Fruit fly (Drosophila melanogaster) whole organism, embryonic: ENCODE measurements around the gene CG4956.

Experiments used
- Asciz ChIP-seq: fragments of 200-800 bp; sonication (Bioruptor generic); optimal IDR thresholded peaks from 2 replicates; lab custom pipeline; 2017; ENCODE audit warnings: missing biosample characterization, mild to moderate bottlenecking, missing genetic modification characterization, missing genetic modification reagents
- BtbVII ChIP-seq: fragments of 200-800 bp; sonication (Bioruptor generic); optimal IDR thresholded peaks from 3 replicates; lab custom pipeline; 2017; ENCODE audit warnings: missing biosample characterization, mild to moderate bottlenecking, missing genetic modification characterization
- CG11093 ChIP-seq: fragments of 200-800 bp; sonication (Bioruptor generic); IDR thresholded peaks from 3 replicates; pipeline ENCODE4 v1.3.6; 2022; ENCODE audit warnings: missing biosample characterization, missing genetic modification characterization
- CG11398 ChIP-seq: fragments of 200-800 bp; sonication (Bioruptor generic); optimal IDR thresholded peaks from 2 replicates; lab custom pipeline; 2016; ENCODE audit warnings: missing biosample characterization, missing genetic modification characterization
- CG11560 ChIP-seq: fragments of 200-800 bp; sonication (Bioruptor generic); IDR thresholded peaks from 3 replicates; pipeline ENCODE4 v1.3.6; 2022; ENCODE audit warnings: missing biosample characterization, missing genetic modification characterization
- CG11723 ChIP-seq: fragments of 200-800 bp; sonication (Bioruptor generic); optimal IDR thresholded peaks from 2 replicates; lab custom pipeline; 2017; ENCODE audit warnings: missing biosample characterization, mild to moderate bottlenecking, missing genetic modification characterization
- CG12071 ChIP-seq: fragments of 200-800 bp; sonication (Bioruptor generic); optimal IDR thresholded peaks from 3 replicates; lab custom pipeline; 2018; ENCODE audit warnings: missing biosample characterization, mild to moderate bottlenecking, missing genetic modification characterization
- CG12744 ChIP-seq: fragments of 200-800 bp; sonication (Bioruptor generic); optimal IDR thresholded peaks from 2 replicates; lab custom pipeline; 2016; ENCODE audit warnings: missing biosample characterization, missing genetic modification characterization
- CG15073 ChIP-seq: fragments of 200-800 bp; sonication (Bioruptor generic); optimal IDR thresholded peaks from 2 replicates; lab custom pipeline; 2016; ENCODE audit warnings: missing biosample characterization, missing genetic modification characterization
- CG18476 ChIP-seq: fragments of 200-800 bp; sonication (Bioruptor generic); optimal IDR thresholded peaks from 2 replicates; lab custom pipeline; 2016; ENCODE audit warnings: missing biosample characterization, mild to moderate bottlenecking, missing genetic modification characterization
- CG31224 ChIP-seq: fragments of 200-800 bp; sonication (Bioruptor generic); IDR thresholded peaks from 2 replicates; pipeline ENCODE4 v1.3.6; 2022; ENCODE audit warnings: missing biosample characterization, missing genetic modification characterization
- CG31441 ChIP-seq: fragments of 200-800 bp; sonication (Bioruptor generic); IDR thresholded peaks from 2 replicates; pipeline ENCODE4 v1.3.6; 2022; ENCODE audit warnings: missing biosample characterization, missing genetic modification characterization
- CG3281 ChIP-seq: fragments of 200-800 bp; sonication (Bioruptor generic); optimal IDR thresholded peaks from 3 replicates; lab custom pipeline; 2017; ENCODE audit warnings: missing biosample characterization, mild to moderate bottlenecking, missing genetic modification characterization
- CG42726 ChIP-seq: fragments of 200-800 bp; sonication (Bioruptor generic); IDR thresholded peaks from 2 replicates; pipeline ENCODE4 v1.3.6; 2022; ENCODE audit warnings: missing biosample characterization, missing genetic modification characterization; ENCODE audit not compliant: partially characterized antibody
- CG4282 ChIP-seq: fragments of 200-800 bp; sonication (Bioruptor generic); optimal IDR thresholded peaks from 2 replicates; lab custom pipeline; 2016; ENCODE audit warnings: missing biosample characterization, missing genetic modification characterization
- CG4730 ChIP-seq: fragments of 200-800 bp; sonication (Bioruptor generic); IDR thresholded peaks from 2 replicates; pipeline ENCODE4 v1.3.6; 2022; ENCODE audit warnings: missing biosample characterization, missing genetic modification characterization
- CG6765 ChIP-seq: fragments of 200-800 bp; sonication (Bioruptor generic); optimal IDR thresholded peaks from 3 replicates; lab custom pipeline; 2017; ENCODE audit warnings: missing biosample characterization, mild to moderate bottlenecking, missing genetic modification characterization
- CG6791 ChIP-seq: fragments of 200-800 bp; sonication (Bioruptor generic); IDR thresholded peaks from 3 replicates; pipeline ENCODE4 v1.3.6; 2022; ENCODE audit warnings: missing biosample characterization, missing genetic modification characterization; ENCODE audit not compliant: partially characterized antibody
- CG8089 ChIP-seq: fragments of 200-800 bp; sonication (Bioruptor generic); optimal IDR thresholded peaks from 3 replicates; lab custom pipeline; 2016; ENCODE audit warnings: missing biosample characterization, missing genetic modification characterization
- CG8944 ChIP-seq: fragments of 200-800 bp; sonication (Bioruptor generic); optimal IDR thresholded peaks from 3 replicates; lab custom pipeline; 2016; ENCODE audit warnings: missing biosample characterization, missing genetic modification characterization
- Camta ChIP-seq: fragments of 200-800 bp; sonication (Bioruptor generic); optimal IDR thresholded peaks from 2 replicates; lab custom pipeline; 2016; ENCODE audit warnings: missing biosample characterization, missing genetic modification characterization
- Dad ChIP-seq: fragments of 200-800 bp; sonication (Bioruptor generic); optimal IDR thresholded peaks from 3 replicates; lab custom pipeline; 2016; ENCODE audit warnings: missing biosample characterization, missing genetic modification characterization
- Deaf1 ChIP-seq: fragments of 200-800 bp; optimal IDR thresholded peaks from 3 replicates; lab custom pipeline; 2019; ENCODE audit warnings: missing biosample characterization, mild to moderate bottlenecking, missing genetic modification characterization, moderate library complexity
- Dek ChIP-seq: fragments of 200-800 bp; sonication (Bioruptor generic); optimal IDR thresholded peaks from 3 replicates; lab custom pipeline; 2019; ENCODE audit warnings: missing biosample characterization, mild to moderate bottlenecking, missing genetic modification characterization, moderate library complexity
- Dfd ChIP-seq, 2 experiments: fragments of >200 bp; optimal IDR thresholded peaks; 2 replicates each; lab custom pipeline; 2017; ENCODE audit warnings: missing biosample characterization in 2 of 2, missing genetic modification characterization in 2 of 2
- HLH54F ChIP-seq: fragments of 200-800 bp; sonication (Bioruptor generic); optimal IDR thresholded peaks from 3 replicates; lab custom pipeline; 2016; ENCODE audit warnings: missing biosample characterization, missing genetic modification characterization
- Mes4 ChIP-seq: fragments of 200-800 bp; sonication (Bioruptor generic); optimal IDR thresholded peaks from 2 replicates; lab custom pipeline; 2016; ENCODE audit warnings: missing biosample characterization, missing genetic modification characterization
- NC2α ChIP-seq: fragments of 200-800 bp; sonication (Bioruptor generic); optimal IDR thresholded peaks from 2 replicates; lab custom pipeline; 2016; ENCODE audit warnings: missing biosample characterization, missing genetic modification characterization
- Ptx1 ChIP-seq: fragments of 200-800 bp; sonication (Bioruptor generic); IDR thresholded peaks from 2 replicates; pipeline ENCODE4 v1.3.6; 2022; ENCODE audit warnings: missing biosample characterization, missing genetic modification characterization
- Sox102F ChIP-seq: fragments of 200-800 bp; sonication (Bioruptor generic); optimal IDR thresholded peaks from 2 replicates; lab custom pipeline; 2018; ENCODE audit warnings: missing biosample characterization, mild to moderate bottlenecking, missing genetic modification characterization, moderate library complexity
- Usf ChIP-seq: fragments of 200-800 bp; sonication (Bioruptor generic); optimal IDR thresholded peaks from 2 replicates; lab custom pipeline; 2017; ENCODE audit warnings: missing genotype, missing biosample characterization, missing genetic modification characterization
- abd-A ChIP-seq: fragments of 200-800 bp; sonication (Bioruptor generic); optimal IDR thresholded peaks from 3 replicates; lab custom pipeline; 2019; ENCODE audit warnings: missing biosample characterization, mild to moderate bottlenecking, missing genetic modification characterization, moderate library complexity
- aop ChIP-seq: fragments of 200-800 bp; sonication (Bioruptor generic); IDR thresholded peaks from 2 replicates; pipeline ENCODE4 v1.3.6; 2022; ENCODE audit warnings: missing biosample characterization, missing genetic modification characterization
- cad ChIP-seq: fragments of >200 bp; optimal IDR thresholded peaks from 2 replicates; lab custom pipeline; 2017; ENCODE audit warnings: missing biosample characterization, missing genetic modification characterization
- cato ChIP-seq: fragments of 200-800 bp; sonication (Bioruptor generic); optimal IDR thresholded peaks from 2 replicates; lab custom pipeline; 2016; ENCODE audit warnings: missing biosample characterization, missing genetic modification characterization, borderline replicate concordance
- ci ChIP-seq: fragments of 200-800 bp; sonication (Bioruptor generic); IDR thresholded peaks from 3 replicates; pipeline ENCODE4 v1.3.6; 2022; ENCODE audit warnings: missing biosample characterization, missing genetic modification characterization
- dmrt11E ChIP-seq: fragments of 200-800 bp; sonication (Bioruptor generic); optimal IDR thresholded peaks from 3 replicates; lab custom pipeline; 2018; ENCODE audit warnings: missing biosample characterization, mild to moderate bottlenecking, missing genetic modification characterization, moderate library complexity
- esg ChIP-seq: fragments of 200-800 bp; sonication (Bioruptor generic); conservative IDR thresholded peaks from 2 replicates; pipeline ENCODE4 v1.3.6; 2022; ENCODE audit warnings: missing biosample characterization, missing genetic modification characterization
- fd102C ChIP-seq: fragments of 200-800 bp; sonication (Bioruptor generic); optimal IDR thresholded peaks from 2 replicates; lab custom pipeline; 2018; ENCODE audit warnings: missing biosample characterization, mild to moderate bottlenecking, missing genetic modification characterization, moderate library complexity
- fru ChIP-seq: fragments of >200 bp; optimal IDR thresholded peaks from 2 replicates; lab custom pipeline; 2017
- gt ChIP-seq: fragments of 200-800 bp; sonication (Bioruptor generic); IDR thresholded peaks from 2 replicates; pipeline ENCODE4 v1.3.6; 2022; ENCODE audit warnings: missing biosample characterization, missing genetic modification characterization
- inv ChIP-seq: fragments of 200-800 bp; sonication (Bioruptor generic); IDR thresholded peaks from 2 replicates; pipeline ENCODE4 v1.3.6; 2022; ENCODE audit warnings: missing biosample characterization, missing genetic modification characterization; ENCODE audit not compliant: partially characterized antibody
- ken ChIP-seq: fragments of 200-800 bp; sonication (Bioruptor generic); IDR thresholded peaks from 3 replicates; pipeline ENCODE4 v1.3.6; 2022; ENCODE audit warnings: missing biosample characterization, missing genetic modification characterization
- luna ChIP-seq: fragments of 200-800 bp; sonication (Bioruptor generic); optimal IDR thresholded peaks from 2 replicates; lab custom pipeline; 2016; ENCODE audit warnings: missing biosample characterization, missing genetic modification characterization
- nmo ChIP-seq: fragments of 200-800 bp; sonication (Bioruptor generic); optimal IDR thresholded peaks from 2 replicates; lab custom pipeline; 2018; ENCODE audit warnings: missing biosample characterization, mild to moderate bottlenecking, missing genetic modification characterization, moderate library complexity
- pzg ChIP-seq: fragments of 200-800 bp; sonication (Bioruptor generic); optimal IDR thresholded peaks from 3 replicates; lab custom pipeline; 2018; ENCODE audit warnings: missing biosample characterization, mild to moderate bottlenecking, missing genetic modification characterization, moderate library complexity
- rib ChIP-seq: fragments of 200-800 bp; sonication (Bioruptor generic); IDR thresholded peaks from 2 replicates; pipeline ENCODE4 v1.3.6; 2022; ENCODE audit warnings: missing biosample characterization, missing genetic modification characterization
- sug ChIP-seq: fragments of 200-800 bp; optimal IDR thresholded peaks from 2 replicates; lab custom pipeline; 2019; ENCODE audit warnings: missing biosample characterization, mild to moderate bottlenecking, missing genetic modification characterization, moderate library complexity
- toy ChIP-seq: fragments of 200-800 bp; sonication (Bioruptor generic); IDR thresholded peaks from 2 replicates; pipeline ENCODE4 v1.3.6; 2022; ENCODE audit warnings: missing biosample characterization, missing genetic modification characterization
- trem ChIP-seq: fragments of 200-800 bp; optimal IDR thresholded peaks from 3 replicates; lab custom pipeline; 2019; ENCODE audit warnings: missing biosample characterization, mild to moderate bottlenecking, missing genetic modification characterization, moderate library complexity
- zf30C ChIP-seq: fragments of 200-800 bp; sonication (Bioruptor generic); optimal IDR thresholded peaks from 3 replicates; lab custom pipeline; 2018; ENCODE audit warnings: missing biosample characterization, mild to moderate bottlenecking, missing genetic modification characterization

CG4956 gene

dm6 chr3R:25737735-25738371 is 40.3 kb downstream of the CG4956 start (continued):
- peak; percentile 88 for TF ChIP-seq CG18476 (GFP tag; lab: Kevin White, UChicago)
- peak; percentile 79 for TF ChIP-seq CG4282 (GFP tag; lab: Kevin White, UChicago)
- peak; percentile 92 for TF ChIP-seq cato
- no peak for TF ChIP-seq fd102C (GFP tag; lab: Kevin White, UChicago)
- peak; percentile 97 for TF ChIP-seq nmo (GFP tag; lab: Kevin White, UChicago)
- peak; percentile 96 for TF ChIP-seq Sox102F
- peak; percentile 92 for TF ChIP-seq aop (GFP tag; lab: Robert Waterston, UW)
- peak; percentile 89 for TF ChIP-seq NC2α (GFP tag; lab: Kevin White, UChicago)
- peak; percentile 96 for TF ChIP-seq Camta (GFP tag; lab: Kevin White, UChicago)
- peak; percentile 90 for TF ChIP-seq CG11093 (GFP tag; lab: Robert Waterston, UW)
- no peak for TF ChIP-seq CG42726 (GFP tag; lab: Robert Waterston, UW)
- TF ChIP-seq inv (GFP tag; lab: Robert Waterston, UW), result no peak
- peak; percentile 85 for TF ChIP-seq CG12744 (GFP tag; lab: Kevin White, UChicago)
- TF ChIP-seq CG15073 (GFP tag; lab: Kevin White, UChicago), result peak; percentile 76
- peak; percentile 91 for TF ChIP-seq Asciz (GFP tag; lab: Kevin White, UChicago)
- TF ChIP-seq Deaf1 (tag; lab: Kevin White, UChicago), result peak; percentile 81
- TF ChIP-seq Ptx1 (GFP tag; lab: Robert Waterston, UW), result peak; percentile 91
- TF ChIP-seq CG11723 (GFP tag; lab: Kevin White, UChicago), result peak; percentile 84
- TF ChIP-seq Dfd (GFP tag; optimal IDR thresholded peaks at IDR 0.05; lab: Kevin White, UChicago), result no peak
- TF ChIP-seq cad (GFP tag; lab: Kevin White, UChicago), result no peak
- peak; percentile 83 for TF ChIP-seq CG31224 (GFP tag; lab: Robert Waterston, UW)
- no peak for TF ChIP-seq CG6791 (GFP tag; lab: Robert Waterston, UW)
- TF ChIP-seq CG3281 (GFP tag; lab: Kevin White, UChicago), result peak; percentile 80
- TF ChIP-seq CG11398 (GFP tag; lab: Kevin White, UChicago), result peak; percentile 91
- peak; percentile 90 for TF ChIP-seq gt
- peak; percentile 34; the same call in 1 of the 2 replicates for TF ChIP-seq toy (GFP tag; lab: Robert Waterston, UW)
- peak; percentile 95 for TF ChIP-seq CG8944 (GFP tag; lab: Kevin White, UChicago)
- TF ChIP-seq Dek (tag; lab: Kevin White, UChicago), result no peak
- TF ChIP-seq dmrt11E (tag; lab: Kevin White, UChicago), result peak; percentile 85
- TF ChIP-seq Dad (GFP tag; lab: Kevin White, UChicago), result peak; percentile 93
- TF ChIP-seq luna (GFP tag; lab: Kevin White, UChicago), result peak; percentile 51
- TF ChIP-seq rib (GFP tag; lab: Robert Waterston, UW), result no peak
- TF ChIP-seq CG4730 (GFP tag; lab: Robert Waterston, UW), result peak; percentile 85
- peak; percentile 98 for TF ChIP-seq ci (GFP tag; lab: Robert Waterston, UW)
- peak; percentile 78 for TF ChIP-seq esg (GFP tag; lab: Robert Waterston, UW)
- peak; percentile 69; the same call in 1 of the 3 replicates for TF ChIP-seq CG11560 (tag; lab: Robert Waterston, UW)
- TF ChIP-seq CG31441 (GFP tag; lab: Robert Waterston, UW), result peak; percentile 96
- peak; percentile 36 for TF ChIP-seq CG6765
- no peak for TF ChIP-seq fru
- peak; percentile 94 for TF ChIP-seq Mes4 (GFP tag; lab: Kevin White, UChicago)
- peak; percentile 97 for TF ChIP-seq ken (GFP tag; lab: Robert Waterston, UW)
- peak; percentile 89 for TF ChIP-seq HLH54F (GFP tag; lab: Kevin White, UChicago)
- TF ChIP-seq Usf, result peak; percentile 78
- TF ChIP-seq pzg (GFP tag; lab: Kevin White, UChicago), result no peak
- TF ChIP-seq sug (tag; lab: Kevin White, UChicago), result peak; percentile 59
- peak; percentile 58 for TF ChIP-seq zf30C (GFP tag; lab: Kevin White, UChicago)
- peak; percentile 90 for TF ChIP-seq CG12071
- TF ChIP-seq trem (tag; lab: Kevin White, UChicago), result peak; percentile 92
- peak; percentile 93 for TF ChIP-seq CG8089 (GFP tag; lab: Kevin White, UChicago)
- TF ChIP-seq abd-A, result peak; percentile 7
- TF ChIP-seq BtbVII, result peak; percentile 81
